Worm (Caenorhabditis elegans) whole organism, young adult: ENCODE data around the gene C29A12.6.
A peak's percentile ranks its signal among the peaks of the same experiment; 100 is the strongest.

Experiments
- B0035.1 ChIP-seq: sonication (generic microtip); optimal IDR thresholded peaks from 2 replicates; lab custom pipeline; 2016; ENCODE audit warnings: missing genetic modification characterization, mild to moderate bottlenecking, missing compliant biosample characterization, missing genotype, missing genetic modification reagents
- C06A6.2 ChIP-seq: fragments of 200-800 bp; sonication (Bioruptor generic); conservative IDR thresholded peaks from 2 replicates; pipeline ENCODE4 v1.3.6; 2022; ENCODE audit warnings: missing genetic modification characterization, missing compliant biosample characterization
- D2030.7 ChIP-seq: fragments of 200-800 bp; sonication (Bioruptor generic); IDR thresholded peaks from 2 replicates; pipeline ENCODE4 v1.3.6; 2022; ENCODE audit warnings: missing genetic modification reagents, missing genetic modification characterization, missing compliant biosample characterization
- F57C9.4 ChIP-seq: sonication (generic microtip); optimal IDR thresholded peaks from 2 replicates; lab custom pipeline; 2017; ENCODE audit warnings: mild to moderate bottlenecking, missing genetic modification characterization, missing compliant biosample characterization
- K11D2.4 ChIP-seq: fragments of 200-800 bp; sonication (Bioruptor generic); IDR thresholded peaks from 2 replicates; pipeline ENCODE4 v1.3.6; 2022; ENCODE audit warnings: missing genetic modification reagents, missing genetic modification characterization, missing compliant biosample characterization
- K12H6.12 ChIP-seq: fragments of 200-800 bp; sonication (Bioruptor generic); optimal IDR thresholded peaks from 2 replicates; lab custom pipeline; 2018; ENCODE audit warnings: mild to moderate bottlenecking, missing genetic modification characterization, missing compliant biosample characterization
- T26A5.8 ChIP-seq: sonication (generic microtip); optimal IDR thresholded peaks from 2 replicates; lab custom pipeline; 2016; ENCODE audit warnings: missing genetic modification characterization, missing compliant biosample characterization
- Y53F4B.3 ChIP-seq: fragments of 200-800 bp; sonication (Bioruptor generic); IDR thresholded peaks from 2 replicates; pipeline ENCODE4 v1.3.6; 2022; ENCODE audit warnings: missing genetic modification reagents, missing genetic modification characterization, missing compliant biosample characterization
- Y67H2A.10 ChIP-seq: fragments of 200-800 bp; sonication (Bioruptor generic); conservative IDR thresholded peaks from 2 replicates; pipeline ENCODE4 v1.3.6; 2022; ENCODE audit warnings: missing genetic modification reagents, missing genetic modification characterization, missing compliant biosample characterization
- atf-7 ChIP-seq: sonication (generic microtip); optimal IDR thresholded peaks from 2 replicates; lab custom pipeline; 2017; ENCODE audit warnings: mild to moderate bottlenecking, missing genetic modification characterization, missing compliant biosample characterization
- attf-5 ChIP-seq: fragments of 200-800 bp; sonication (Bioruptor generic); optimal IDR thresholded peaks from 2 replicates; lab custom pipeline; 2018; ENCODE audit warnings: mild to moderate bottlenecking, missing genetic modification characterization, missing compliant biosample characterization
- bed-1 ChIP-seq: fragments of 200-800 bp; sonication (Bioruptor generic); IDR thresholded peaks from 2 replicates; pipeline ENCODE4 v1.3.6; 2022; ENCODE audit warnings: missing genetic modification reagents, missing genetic modification characterization, missing compliant biosample characterization
- ceh-27 ChIP-seq: fragments of 200-800 bp; sonication (Bioruptor generic); optimal IDR thresholded peaks from 2 replicates; lab custom pipeline; 2018; ENCODE audit warnings: mild to moderate bottlenecking, missing genetic modification characterization, moderate library complexity, missing compliant biosample characterization
- ceh-91 ChIP-seq: fragments of 200-800 bp; sonication (Bioruptor generic); IDR thresholded peaks from 2 replicates; pipeline ENCODE4 v1.3.6; 2022; ENCODE audit warnings: missing genetic modification reagents, missing genetic modification characterization, missing compliant biosample characterization
- dox-1 ChIP-seq: fragments of 200-800 bp; sonication (Bioruptor generic); IDR thresholded peaks from 2 replicates; pipeline ENCODE4 v1.3.6; 2022; ENCODE audit warnings: missing genetic modification reagents, missing genetic modification characterization, missing compliant biosample characterization
- egrh-3 ChIP-seq: fragments of 200-800 bp; sonication (Bioruptor generic); IDR thresholded peaks from 2 replicates; pipeline ENCODE4 v1.3.6; 2022; ENCODE audit warnings: missing genetic modification reagents, missing genetic modification characterization, missing compliant biosample characterization
- ekl-4 ChIP-seq: fragments of 200-800 bp; sonication (Bioruptor generic); IDR thresholded peaks from 2 replicates; pipeline ENCODE4 v1.3.6; 2022; ENCODE audit warnings: missing genetic modification reagents, missing genetic modification characterization, missing compliant biosample characterization
- fkh-3 ChIP-seq: sonication (generic microtip); optimal IDR thresholded peaks from 2 replicates; lab custom pipeline; 2016; ENCODE audit warnings: mild to moderate bottlenecking, missing genetic modification characterization, missing compliant biosample characterization
- him-1 ChIP-seq: sonication (generic microtip); optimal IDR thresholded peaks from 2 replicates; lab custom pipeline; 2016; ENCODE audit warnings: missing genotype, missing genetic modification reagents, missing genetic modification characterization, missing compliant biosample characterization
- hmg-1.2 ChIP-seq: fragments of 200-800 bp; sonication (Bioruptor generic); IDR thresholded peaks from 2 replicates; pipeline ENCODE4 v1.3.6; 2022; ENCODE audit warnings: missing genetic modification reagents, missing genetic modification characterization, missing compliant biosample characterization
- let-526 ChIP-seq: fragments of 200-800 bp; sonication (Bioruptor generic); IDR thresholded peaks from 2 replicates; pipeline ENCODE4 v1.3.6; 2022; ENCODE audit warnings: missing genetic modification reagents, missing genetic modification characterization, missing compliant biosample characterization
- let-607 ChIP-seq, 2 experiments: fragments of 200-800 bp in 1 of 2; sonication (Bioruptor generic) in 1 of 2; sonication (generic microtip) in 1 of 2; optimal IDR thresholded peaks; 2 replicates each; lab custom pipeline; 2016 to 2018; ENCODE audit warnings: mild to moderate bottlenecking in 2 of 2, missing compliant biosample characterization in 2 of 2, missing genetic modification characterization in 2 of 2, moderate library complexity in 2 of 2, missing genotype in 1 of 2
- lin-40 ChIP-seq: sonication (generic microtip); optimal IDR thresholded peaks from 2 replicates; lab custom pipeline; 2016; ENCODE audit warnings: missing genetic modification characterization, mild to moderate bottlenecking, missing compliant biosample characterization, missing genotype, missing genetic modification reagents
- lin-54 ChIP-seq: fragments of 200-800 bp; sonication (Bioruptor generic); optimal IDR thresholded peaks from 2 replicates; lab custom pipeline; 2018; ENCODE audit warnings: mild to moderate bottlenecking, missing genetic modification characterization, missing compliant biosample characterization
- madf-10 ChIP-seq: sonication (generic microtip); optimal IDR thresholded peaks from 2 replicates; lab custom pipeline; 2016; ENCODE audit warnings: mild to moderate bottlenecking, missing genetic modification characterization, missing compliant biosample characterization
- madf-6 ChIP-seq: fragments of 200-800 bp; sonication (Bioruptor generic); IDR thresholded peaks from 2 replicates; pipeline ENCODE4 v1.3.6; 2022; ENCODE audit warnings: missing genetic modification reagents, missing genetic modification characterization, missing compliant biosample characterization
- mcd-1 ChIP-seq: fragments of 200-800 bp; sonication (Bioruptor generic); IDR thresholded peaks from 2 replicates; pipeline ENCODE4 v1.3.6; 2022; ENCODE audit warnings: missing genetic modification reagents, missing genetic modification characterization, missing compliant biosample characterization
- nfyb-1 ChIP-seq: fragments of 200-800 bp; sonication (Bioruptor generic); IDR thresholded peaks from 2 replicates; pipeline ENCODE4 v1.3.6; 2022; ENCODE audit warnings: missing genetic modification reagents, missing genetic modification characterization, missing compliant biosample characterization
- nhr-120 ChIP-seq: fragments of 200-800 bp; sonication (Bioruptor generic); IDR thresholded peaks from 2 replicates; pipeline ENCODE4 v1.3.6; 2022; ENCODE audit warnings: missing genetic modification characterization, missing compliant biosample characterization
- nhr-80 ChIP-seq: sonication (generic microtip); optimal IDR thresholded peaks from 2 replicates; lab custom pipeline; 2016; ENCODE audit warnings: missing genetic modification characterization, missing compliant biosample characterization
- pha-4 ChIP-seq: fragments of 150-350 bp; sonication (generic microtip); optimal IDR thresholded peaks from 2 replicates; lab custom pipeline; 2014; ENCODE audit warnings: missing biosample characterization, missing genetic modification reagents, missing genetic modification characterization
- rpc-1 ChIP-seq, 2 experiments: fragments of 150-350 bp in 1 of 2; sonication (generic microtip) in 1 of 2; optimal IDR thresholded peaks; 2 replicates each; lab custom pipeline; 2014 to 2018; ENCODE audit warnings: missing biosample characterization in 1 of 2, missing genetic modification characterization in 1 of 2, missing genetic modification reagents in 1 of 2, missing genotype in 1 of 2
- snpc-3.4 ChIP-seq: sonication (generic microtip); optimal IDR thresholded peaks from 2 replicates; lab custom pipeline; 2017; ENCODE audit warnings: missing genetic modification characterization, mild to moderate bottlenecking, missing compliant biosample characterization, antibody characterized with exemption, moderate library complexity, missing genotype, missing genetic modification reagents
- snpc-4 ChIP-seq, 5 experiments: fragments of 150-350 bp in 1 of 5; sonication (generic microtip) in 4 of 5; optimal IDR thresholded peaks; 2 replicates each; lab custom pipeline; 2014 to 2018; ENCODE audit warnings: missing genetic modification characterization in 5 of 5, missing biosample characterization in 3 of 5, antibody characterized with exemption in 2 of 5, mild to moderate bottlenecking in 2 of 5, missing compliant biosample characterization in 2 of 5, missing genotype in 2 of 5, moderate library complexity in 2 of 5, missing genetic modification reagents in 1 of 5
- somi-1 ChIP-seq: fragments of 200-800 bp; sonication (Bioruptor generic); optimal IDR thresholded peaks from 2 replicates; lab custom pipeline; 2018; ENCODE audit warnings: mild to moderate bottlenecking, missing genetic modification characterization, missing compliant biosample characterization
- sptf-2 ChIP-seq: fragments of 200-800 bp; sonication (Bioruptor generic); optimal IDR thresholded peaks from 2 replicates; lab custom pipeline; 2018; ENCODE audit warnings: mild to moderate bottlenecking, missing genetic modification characterization, missing compliant biosample characterization
- tbp1 ChIP-seq: fragments of 200-800 bp; sonication (Bioruptor generic); optimal IDR thresholded peaks from 2 replicates; lab custom pipeline; 2018; ENCODE audit warnings: mild to moderate bottlenecking, missing genetic modification characterization, missing compliant biosample characterization
- tlf-1 ChIP-seq: fragments of 200-800 bp; sonication (Bioruptor generic); optimal IDR thresholded peaks from 2 replicates; lab custom pipeline; 2018; ENCODE audit warnings: mild to moderate bottlenecking, missing genetic modification characterization, missing compliant biosample characterization
- unc-62 ChIP-seq: fragments of 150-350 bp; optimal IDR thresholded peaks from 2 replicates; lab custom pipeline; 2014; ENCODE audit warnings: missing biosample characterization, missing genetic modification reagents, missing genetic modification characterization
- xnd-1 ChIP-seq: sonication (generic microtip); optimal IDR thresholded peaks from 2 replicates; lab custom pipeline; 2016; ENCODE audit warnings: missing genotype, missing genetic modification reagents, missing genetic modification characterization, missing compliant biosample characterization
- ztf-26 ChIP-seq: sonication (generic microtip); optimal IDR thresholded peaks from 2 replicates; lab custom pipeline; 2017; ENCODE audit warnings: missing genetic modification characterization, missing compliant biosample characterization
- ztf-3 ChIP-seq: fragments of 200-800 bp; sonication (Bioruptor generic); optimal IDR thresholded peaks from 2 replicates; lab custom pipeline; 2018; ENCODE audit warnings: mild to moderate bottlenecking, missing genetic modification characterization, missing compliant biosample characterization
- ztf-6 ChIP-seq: fragments of 200-800 bp; sonication (Bioruptor generic); IDR thresholded peaks from 2 replicates; pipeline ENCODE4 v1.3.6; 2022; ENCODE audit warnings: missing genetic modification reagents, missing genetic modification characterization, missing compliant biosample characterization

The C29A12.6 gene

DNA sequence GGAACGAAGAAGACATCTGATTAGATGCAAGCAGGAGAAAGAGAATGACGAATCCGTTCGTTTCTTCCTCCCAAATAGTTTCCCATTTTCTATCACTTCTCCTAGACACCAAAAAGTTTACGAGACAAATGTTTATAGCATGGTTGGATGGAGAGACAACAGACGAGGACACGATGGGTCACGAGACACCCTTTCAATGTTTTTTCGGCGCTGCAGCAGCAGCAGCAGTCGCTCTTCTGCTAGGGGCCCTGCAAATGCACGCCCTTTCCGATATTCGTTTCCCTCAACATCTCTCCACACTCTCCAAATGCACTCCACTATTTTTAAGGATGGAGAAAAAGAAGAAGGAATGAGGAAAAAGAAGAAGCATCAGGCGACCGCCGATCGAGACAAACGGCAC lies 11.3 kb downstream of the C29A12.6 start (continued):
- TF ChIP-seq B0035.1 (tag; lab: Kevin White, UChicago), result no peak
- TF ChIP-seq mcd-1 (GFP tag; lab: Robert Waterston, UW), result 0 out of 2 replicates have a peak, but pooled peaks have one; percentile 30
- TF ChIP-seq lin-40, result peak; percentile 67
- no peak for TF ChIP-seq snpc-4 (GFP tag; optimal IDR thresholded peaks at IDR 0.05; lab: Kevin White, UChicago)
- peak in 3 of 4 experiments; percentile 4 to 31 (median 8) for TF ChIP-seq snpc-4 (tag; optimal IDR thresholded peaks at IDR 0.05; lab: Kevin White, UChicago)
- no peak for TF ChIP-seq let-526
- TF ChIP-seq egrh-3, result peak; percentile 66
- TF ChIP-seq pha-4 (tag; lab: Kevin White, UChicago), result no peak
- no peak for TF ChIP-seq ztf-6
- no peak for TF ChIP-seq xnd-1 (tag; lab: Kevin White, UChicago)
- peak; percentile 86 for TF ChIP-seq K12H6.12 (tag; lab: Kevin White, UChicago)
- TF ChIP-seq madf-6 (GFP tag; lab: Robert Waterston, UW), result no peak
- peak; percentile 72 for TF ChIP-seq ceh-27 (GFP tag; lab: Kevin White, UChicago)
- TF ChIP-seq atf-7 (tag; lab: Kevin White, UChicago), result peak; percentile 54
- TF ChIP-seq sptf-2 (GFP tag; lab: Kevin White, UChicago), result no peak
- TF ChIP-seq F57C9.4, result no peak
- TF ChIP-seq tbp1 (GFP tag; lab: Kevin White, UChicago), result peak; percentile 3
- TF ChIP-seq madf-10 (tag; lab: Kevin White, UChicago), result peak; percentile 57
- TF ChIP-seq snpc-3.4 (tag; lab: Kevin White, UChicago), result no peak
- peak in 1 of 2 experiments; percentile 21 for TF ChIP-seq let-607 (tag; optimal IDR thresholded peaks at IDR 0.05; lab: Kevin White, UChicago)
- no peak for TF ChIP-seq Y53F4B.3 (GFP tag; lab: Robert Waterston, UW)
- peak; percentile 57; the same call in 1 of the 2 replicates for TF ChIP-seq nfyb-1 (GFP tag; lab: Robert Waterston, UW)
- TF ChIP-seq him-1 (tag; lab: Kevin White, UChicago), result no peak
- no peak for TF ChIP-seq ekl-4 (GFP tag; lab: Robert Waterston, UW)
- peak; percentile 31 for TF ChIP-seq attf-5 (GFP tag; lab: Kevin White, UChicago)
- no peak for TF ChIP-seq Y67H2A.10
- TF ChIP-seq ztf-3 (GFP tag; lab: Kevin White, UChicago), result no peak
- peak; percentile 91 for TF ChIP-seq somi-1 (GFP tag; lab: Kevin White, UChicago)
- no peak for TF ChIP-seq D2030.7 (GFP tag; lab: Robert Waterston, UW)
- TF ChIP-seq bed-1, result no peak
- peak; percentile 52 for TF ChIP-seq lin-54 (GFP tag; lab: Kevin White, UChicago)
- TF ChIP-seq T26A5.8 (tag; lab: Kevin White, UChicago), result no peak
- TF ChIP-seq K11D2.4 (GFP tag; lab: Robert Waterston, UW), result peak; percentile 72; the same call in 1 of the 2 replicates
- peak; percentile 63; the same call in 1 of the 2 replicates for TF ChIP-seq dox-1 (GFP tag; lab: Robert Waterston, UW)
- peak; percentile 72 for TF ChIP-seq C06A6.2
- TF ChIP-seq ceh-91 (GFP tag; lab: Robert Waterston, UW), result no peak
- peak; percentile 34 for TF ChIP-seq ztf-26 (tag; lab: Kevin White, UChicago)

DNA sequence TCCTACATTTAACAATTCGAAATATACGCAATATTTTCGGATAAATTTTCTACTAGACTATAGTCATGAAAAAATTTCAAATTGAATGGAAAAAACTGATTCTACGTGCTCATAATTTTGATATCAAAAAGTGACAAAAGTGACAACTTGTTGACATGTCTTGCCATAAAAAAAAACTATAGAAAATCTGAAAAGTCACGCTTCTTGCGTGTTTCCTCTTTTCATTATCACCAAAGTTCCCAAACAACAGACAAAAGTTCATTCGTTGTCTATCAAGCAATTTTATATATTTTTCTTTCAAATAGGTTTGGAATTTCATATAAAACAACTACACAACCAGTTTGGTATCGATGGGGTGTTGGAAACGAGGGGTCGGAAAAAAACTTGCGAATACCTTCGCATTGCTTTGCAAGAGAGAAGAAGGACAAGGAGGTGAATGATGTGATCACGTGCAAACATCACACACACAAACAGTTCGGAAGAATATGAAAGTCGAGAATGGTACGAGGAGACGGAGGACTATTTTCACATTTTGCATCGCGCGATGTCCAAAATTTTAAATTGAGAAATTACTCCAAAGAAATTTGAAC lies 12.2 kb downstream of the C29A12.6 start:
- TF ChIP-seq nhr-80 (tag; lab: Kevin White, UChicago) (peak; percentile 18), unc-62 (GFP tag; lab: Kevin White, UChicago) (peak; percentile 37), rpc-1 (optimal IDR thresholded peaks at IDR 0.05; lab: Kevin White, UChicago) (no peak), rpc-1 (tag; optimal IDR thresholded peaks at IDR 0.05; lab: Kevin White, UChicago) (no peak), fkh-3 (tag; lab: Kevin White, UChicago) (no peak), T26A5.8 (tag; lab: Kevin White, UChicago) (no peak), tlf-1 (no peak), tbp1 (GFP tag; lab: Kevin White, UChicago) (no peak), nhr-120 (GFP tag; lab: Robert Waterston, UW) (no peak), hmg-1.2 (GFP tag; lab: Robert Waterston, UW) (0 out of 2 replicates have a peak, but pooled peaks have one; percentile 16), Y53F4B.3 (GFP tag; lab: Robert Waterston, UW) (no peak)
